Fruit fly (Drosophila melanogaster): ENCODE data around the gene CG17078.

Gene CG17078

DNA sequence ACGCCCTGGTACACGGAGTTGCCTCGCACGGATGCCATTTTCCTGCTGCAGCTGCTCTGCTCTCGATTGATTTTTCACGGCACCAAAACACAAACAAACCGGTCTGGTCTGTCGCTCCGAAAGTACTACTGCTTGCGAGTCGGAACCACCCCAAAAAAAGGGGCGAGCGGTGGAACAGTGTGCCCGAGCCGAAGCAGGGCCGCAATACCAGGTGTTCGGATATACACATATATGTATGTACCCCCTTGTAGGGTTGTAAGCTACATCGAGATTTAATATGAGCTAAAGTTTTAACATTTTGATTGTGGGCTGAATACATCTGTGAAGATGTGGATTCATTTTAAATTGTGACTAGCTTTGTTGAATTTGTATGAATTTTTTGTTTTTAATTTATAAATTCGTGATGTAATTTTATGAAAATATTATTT is 7.6 kb upstream of the CG17078 start (continued):
- peak; percentile 24 to 32 for TF ChIP-seq dpn (GFP tag; optimal IDR thresholded peaks at IDR 0.05)
- TF ChIP-seq ind (GFP tag; optimal IDR thresholded peaks at IDR 0.05) = peak; percentile 35
- peak; percentile 37; the same call in 1 of the 2 replicates for TF ChIP-seq amos (GFP tag; IDR thresholded peaks at IDR 0.05; ENCODE audit: partially characterized antibody)
- TF ChIP-seq CG14441 (GFP tag; IDR thresholded peaks at IDR 0.05) = peak; percentile 30; the same call in 1 of the 2 replicates
- peak; percentile 49 for TF ChIP-seq mirr (GFP tag; optimal IDR thresholded peaks at IDR 0.05)
- TF ChIP-seq CG12769 (tag; optimal IDR thresholded peaks at IDR 0.05) = peak; percentile 69
- TF ChIP-seq sc (optimal IDR thresholded peaks at IDR 0.05) = no peak
- no peak for TF ChIP-seq sc (GFP tag; optimal IDR thresholded peaks at IDR 0.05)
- TF ChIP-seq CG7839 (tag; optimal IDR thresholded peaks at IDR 0.05) = peak; percentile 53
- TF ChIP-seq vfl (GFP tag; optimal IDR thresholded peaks at IDR 0.05) = peak; percentile 9
- peak; percentile 72 for TF ChIP-seq gem (tag; optimal IDR thresholded peaks at IDR 0.05)
- no peak for TF ChIP-seq inv (GFP tag; IDR thresholded peaks at IDR 0.05; ENCODE audit: partially characterized antibody)
- peak; percentile 25 for TF ChIP-seq CTCF (GFP tag; optimal IDR thresholded peaks at IDR 0.05)
- TF ChIP-seq CoRest (tag; optimal IDR thresholded peaks at IDR 0.05) = peak; percentile 64
- peak; percentile 5 for TF ChIP-seq NC2α (GFP tag; optimal IDR thresholded peaks at IDR 0.05)
- peak; percentile 88 for TF ChIP-seq MESR4 (GFP tag; optimal IDR thresholded peaks at IDR 0.05)
- TF ChIP-seq ATbp (GFP tag; optimal IDR thresholded peaks at IDR 0.05) = peak; percentile 43
- peak; percentile 3 for TF ChIP-seq CG13775 (GFP tag; optimal IDR thresholded peaks at IDR 0.05)
- no peak for TF ChIP-seq tgo (GFP tag; IDR thresholded peaks at IDR 0.05)
- no peak for TF ChIP-seq Abd-B (GFP tag; optimal IDR thresholded peaks at IDR 0.05)
- TF ChIP-seq tap (tag; optimal IDR thresholded peaks at IDR 0.05) = peak; percentile 54
- peak; percentile 65 for TF ChIP-seq chm (GFP tag; IDR thresholded peaks at IDR 0.05)
- peak; percentile 47 for TF ChIP-seq her (GFP tag; optimal IDR thresholded peaks at IDR 0.05)
- TF ChIP-seq HHEX (GFP tag; optimal IDR thresholded peaks at IDR 0.05) = peak; percentile 55
- TF ChIP-seq Hr39 (optimal IDR thresholded peaks at IDR 0.05) = no peak
- no peak for TF ChIP-seq CG4282 (GFP tag; optimal IDR thresholded peaks at IDR 0.05)
- TF ChIP-seq CG31365 (tag; optimal IDR thresholded peaks at IDR 0.05) = peak; percentile 91
- TF ChIP-seq CG17186 (GFP tag; optimal IDR thresholded peaks at IDR 0.05) = peak; percentile 17
- TF ChIP-seq Xbp1 (GFP tag; optimal IDR thresholded peaks at IDR 0.05) = peak; percentile 29
- peak; percentile 47 for TF ChIP-seq tin (GFP tag; optimal IDR thresholded peaks at IDR 0.05)
- TF ChIP-seq gcm2 (GFP tag; optimal IDR thresholded peaks at IDR 0.05) = peak; percentile 20
- peak; percentile 44 for TF ChIP-seq Nf-YB (GFP tag; optimal IDR thresholded peaks at IDR 0.05)
- no peak for TF ChIP-seq CG16813 (GFP tag; IDR thresholded peaks at IDR 0.05; ENCODE audit: partially characterized antibody)
- peak; percentile 66 for TF ChIP-seq CG32532 (GFP tag; IDR thresholded peaks at IDR 0.05)
- TF ChIP-seq Side (GFP tag; optimal IDR thresholded peaks at IDR 0.05) = peak; percentile 26
- no peak for TF ChIP-seq Fer2 (tag; optimal IDR thresholded peaks at IDR 0.05)
- no peak for TF ChIP-seq CG12744 (GFP tag; optimal IDR thresholded peaks at IDR 0.05)
- TF ChIP-seq lola (GFP tag; optimal IDR thresholded peaks at IDR 0.05) = peak in 1 of 3 experiments; percentile 36
- TF ChIP-seq psq (GFP tag; optimal IDR thresholded peaks at IDR 0.05) = no peak
- TF ChIP-seq Optix (GFP tag; IDR thresholded peaks at IDR 0.05) = no peak
- TF ChIP-seq ci (GFP tag; IDR thresholded peaks at IDR 0.05) = peak; percentile 84
- TF ChIP-seq seq (GFP tag; IDR thresholded peaks at IDR 0.05) = peak; percentile 62; the same call in 1 of the 2 replicates
- TF ChIP-seq Dll (GFP tag; IDR thresholded peaks at IDR 0.05; ENCODE audit: partially characterized antibody) = no peak
- TF ChIP-seq E2f2 (GFP tag; IDR thresholded peaks at IDR 0.05) = peak; percentile 49; the same call in 1 of the 2 replicates
- TF ChIP-seq maf-S (GFP tag; optimal IDR thresholded peaks at IDR 0.05) = peak; percentile 33
- peak; percentile 12 for TF ChIP-seq da (GFP tag; optimal IDR thresholded peaks at IDR 0.05)
- TF ChIP-seq Dref (GFP tag; IDR thresholded peaks at IDR 0.05) = peak; percentile 43
- no peak for TF ChIP-seq Ravus (GFP tag; IDR thresholded peaks at IDR 0.05)
- TF ChIP-seq CG31388 (GFP tag; optimal IDR thresholded peaks at IDR 0.05) = no peak
- peak; percentile 29 for TF ChIP-seq Hr3 (GFP tag; optimal IDR thresholded peaks at IDR 0.05)
- TF ChIP-seq sd (tag; optimal IDR thresholded peaks at IDR 0.05) = peak; percentile 25
- peak; percentile 25 for TF ChIP-seq CG5245 (GFP tag; optimal IDR thresholded peaks at IDR 0.05)
